Worm (Caenorhabditis elegans) whole organism, L1 larva: Measurements from ENCODE around the gene sax-3.

Experiments used
- ceh-82 ChIP-seq, 3 experiments: fragments of 150-350 bp in 1 of 3; sonication (generic microtip) in 2 of 3; optimal IDR thresholded peaks; 2 replicates each; lab custom pipeline; 2014 to 2017; ENCODE audit warnings: missing biosample characterization in 3 of 3, missing genetic modification characterization in 3 of 3
- egl-27 ChIP-seq, 2 experiments: fragments of 150-350 bp in 1 of 2; sonication (generic microtip); optimal IDR thresholded peaks; 3 replicates each; lab custom pipeline; 2017 to 2018; ENCODE audit warnings: missing biosample characterization in 2 of 2, missing genetic modification characterization in 2 of 2, missing genetic modification reagents in 2 of 2
- fos-1 ChIP-seq: fragments of 150-350 bp; optimal IDR thresholded peaks from 2 replicates; lab custom pipeline; 2014; ENCODE audit warnings: missing biosample characterization, missing genetic modification characterization
- nhr-237 ChIP-seq: fragments of 150-350 bp; optimal IDR thresholded peaks from 2 replicates; lab custom pipeline; 2014; ENCODE audit warnings: missing biosample characterization, missing genetic modification characterization
- rnt-1 ChIP-seq: sonication (generic microtip); optimal IDR thresholded peaks from 2 replicates; lab custom pipeline; 2016; ENCODE audit warnings: mild to moderate bottlenecking, missing genetic modification characterization, moderate library complexity, missing compliant biosample characterization
- sptf-1 ChIP-seq: fragments of 150-350 bp; optimal IDR thresholded peaks from 2 replicates; lab custom pipeline; 2014; ENCODE audit warnings: missing biosample characterization, missing genetic modification characterization
- tbx-2 ChIP-seq: sonication (generic microtip); optimal IDR thresholded peaks from 2 replicates; lab custom pipeline; 2016; ENCODE audit warnings: missing genetic modification characterization, missing compliant biosample characterization
- unc-62 ChIP-seq: fragments of 150-350 bp; optimal IDR thresholded peaks from 2 replicates; lab custom pipeline; 2014; ENCODE audit warnings: missing biosample characterization, missing genetic modification reagents, missing genetic modification characterization
- ztf-11 ChIP-seq, 2 experiments: sonication (generic microtip); optimal IDR thresholded peaks; 2 replicates each; lab custom pipeline; 2016 to 2017; ENCODE audit warnings: missing genetic modification characterization in 2 of 2, missing biosample characterization in 1 of 2, missing compliant biosample characterization in 1 of 2

- TF ChIP-seq egl-27 (tag; optimal IDR thresholded peaks at IDR 0.05; lab: Kevin White, UChicago) (no peak), ceh-82 (tag; optimal IDR thresholded peaks at IDR 0.05; lab: Kevin White, UChicago) (no peak), rnt-1 (tag; lab: Kevin White, UChicago) (no peak), ztf-11 (tag; optimal IDR thresholded peaks at IDR 0.05; lab: Kevin White, UChicago) (no peak), nhr-237 (tag; lab: Kevin White, UChicago) (no peak), tbx-2 (tag; lab: Kevin White, UChicago) (no peak), unc-62 (GFP tag; lab: Kevin White, UChicago) (no peak), fos-1 (tag; lab: Kevin White, UChicago) (no peak), sptf-1 (no peak)
Observed at ce11 chrX:3479950-3480349, 14.2 kb upstream of the sax-3 start, which contains the start of gene wrt-6.
